Worm (Caenorhabditis elegans) whole organism, L2 larva: ENCODE measurements around the gene amx-1.

Experiments
- F13H6.1 ChIP-seq: sonication (generic microtip); optimal IDR thresholded peaks from 2 replicates; lab custom pipeline; 2016; ENCODE audit warnings: missing genetic modification characterization, missing compliant biosample characterization
- R02D3.7 ChIP-seq: fragments of 150-350 bp; optimal IDR thresholded peaks from 2 replicates; lab custom pipeline; 2014; ENCODE audit warnings: missing biosample characterization, missing genetic modification characterization
- Y55F3AM.14 ChIP-seq: fragments of 200-800 bp; sonication (Bioruptor generic); optimal IDR thresholded peaks from 2 replicates; lab custom pipeline; 2018; ENCODE audit warnings: mild to moderate bottlenecking, missing genetic modification characterization, missing compliant biosample characterization
- ZK546.5 ChIP-seq: sonication (generic microtip); optimal IDR thresholded peaks from 2 replicates; lab custom pipeline; 2017; ENCODE audit warnings: missing biosample characterization, missing genetic modification characterization
- alr-1 ChIP-seq: fragments of 150-350 bp; optimal IDR thresholded peaks from 2 replicates; lab custom pipeline; 2014; ENCODE audit warnings: missing biosample characterization, missing genetic modification characterization
- aly-2 ChIP-seq: fragments of 150-350 bp; optimal IDR thresholded peaks from 2 replicates; lab custom pipeline; 2014; ENCODE audit warnings: missing biosample characterization, missing genetic modification characterization
- blmp-1 ChIP-seq: sonication (generic microtip); optimal IDR thresholded peaks from 2 replicates; lab custom pipeline; 2017; ENCODE audit warnings: missing genetic modification characterization, mild to moderate bottlenecking, missing compliant biosample characterization, antibody characterized with exemption, moderate library complexity; ENCODE audit not compliant: insufficient read depth
- ceh-16 ChIP-seq: fragments of 150-350 bp; optimal IDR thresholded peaks from 2 replicates; lab custom pipeline; 2014; ENCODE audit warnings: missing biosample characterization, missing genetic modification characterization
- ceh-82 ChIP-seq: fragments of 150-350 bp; optimal IDR thresholded peaks from 2 replicates; lab custom pipeline; 2014; ENCODE audit warnings: missing biosample characterization, missing genetic modification characterization
- crh-2 ChIP-seq: sonication (generic microtip); optimal IDR thresholded peaks from 2 replicates; lab custom pipeline; 2017; ENCODE audit warnings: missing biosample characterization, missing genetic modification characterization
- dmd-4 ChIP-seq: sonication (generic microtip); optimal IDR thresholded peaks from 2 replicates; lab custom pipeline; 2017; ENCODE audit warnings: missing biosample characterization, missing genetic modification characterization
- egl-27 ChIP-seq: sonication (generic microtip); optimal IDR thresholded peaks from 3 replicates; lab custom pipeline; 2017; ENCODE audit warnings: missing biosample characterization, missing genetic modification reagents, missing genetic modification characterization
- elt-1 ChIP-seq: fragments of 150-350 bp; optimal IDR thresholded peaks from 2 replicates; lab custom pipeline; 2014; ENCODE audit warnings: missing biosample characterization, missing genetic modification characterization
- elt-3 ChIP-seq: sonication (generic microtip); optimal IDR thresholded peaks from 2 replicates; lab custom pipeline; 2017; ENCODE audit warnings: missing biosample characterization, missing genetic modification characterization
- fos-1 ChIP-seq: fragments of 150-350 bp; optimal IDR thresholded peaks from 2 replicates; lab custom pipeline; 2014; ENCODE audit warnings: missing biosample characterization, missing genetic modification characterization
- gmeb-1 ChIP-seq: fragments of 150-350 bp; optimal IDR thresholded peaks from 2 replicates; lab custom pipeline; 2014; ENCODE audit warnings: missing biosample characterization, missing genetic modification characterization
- lin-13 ChIP-seq: fragments of 150-350 bp; optimal IDR thresholded peaks from 2 replicates; lab custom pipeline; 2014; ENCODE audit warnings: missing biosample characterization, missing genetic modification reagents, missing genetic modification characterization
- lin-39 ChIP-seq: fragments of 150-350 bp; optimal IDR thresholded peaks from 2 replicates; lab custom pipeline; 2014; ENCODE audit warnings: missing biosample characterization, missing genetic modification reagents, missing genetic modification characterization
- lsy-2 ChIP-seq, 2 experiments: fragments of 150-350 bp in 1 of 2; sonication (generic microtip) in 1 of 2; optimal IDR thresholded peaks; 2 replicates each; lab custom pipeline; 2014 to 2017; ENCODE audit warnings: missing biosample characterization in 2 of 2, missing genetic modification characterization in 2 of 2
- mab-5 ChIP-seq: fragments of 150-350 bp; optimal IDR thresholded peaks from 2 replicates; lab custom pipeline; 2014; ENCODE audit warnings: missing biosample characterization, missing genetic modification characterization
- mdl-1 ChIP-seq, 2 experiments: fragments of 150-350 bp in 1 of 2; sonication (generic microtip) in 1 of 2; optimal IDR thresholded peaks; 2 replicates each; lab custom pipeline; 2017; ENCODE audit warnings: missing biosample characterization in 2 of 2, missing genetic modification characterization in 2 of 2
- nhr-10 ChIP-seq: sonication (generic microtip); optimal IDR thresholded peaks from 2 replicates; lab custom pipeline; 2017; ENCODE audit warnings: missing biosample characterization, missing genetic modification characterization
- nhr-11 ChIP-seq: fragments of 150-350 bp; optimal IDR thresholded peaks from 2 replicates; lab custom pipeline; 2014; ENCODE audit warnings: missing biosample characterization, missing genetic modification characterization
- nhr-129 ChIP-seq: fragments of 150-350 bp; optimal IDR thresholded peaks from 2 replicates; lab custom pipeline; 2014; ENCODE audit warnings: missing biosample characterization, missing genetic modification characterization
- nhr-21 ChIP-seq: fragments of 150-350 bp; optimal IDR thresholded peaks from 2 replicates; lab custom pipeline; 2014; ENCODE audit warnings: missing biosample characterization, missing genetic modification characterization
- nhr-23 ChIP-seq: fragments of 150-350 bp; optimal IDR thresholded peaks from 2 replicates; lab custom pipeline; 2014; ENCODE audit warnings: missing biosample characterization, missing genetic modification reagents, missing genetic modification characterization
- nhr-25 ChIP-seq: fragments of 150-350 bp; sonication (generic microtip); optimal IDR thresholded peaks from 3 replicates; lab custom pipeline; 2014; ENCODE audit warnings: missing biosample characterization, missing genetic modification characterization
- nhr-6 ChIP-seq: fragments of 150-350 bp; optimal IDR thresholded peaks from 2 replicates; lab custom pipeline; 2014; ENCODE audit warnings: missing biosample characterization, missing genetic modification characterization
- nhr-77 ChIP-seq: fragments of 150-350 bp; optimal IDR thresholded peaks from 2 replicates; lab custom pipeline; 2014; ENCODE audit warnings: missing biosample characterization, missing genetic modification characterization
- peb-1 ChIP-seq: fragments of 150-350 bp; optimal IDR thresholded peaks from 2 replicates; lab custom pipeline; 2014; ENCODE audit warnings: missing biosample characterization, missing genetic modification characterization
- sem-4 ChIP-seq: fragments of 150-350 bp; optimal IDR thresholded peaks from 2 replicates; lab custom pipeline; 2014; ENCODE audit warnings: missing biosample characterization, missing genetic modification reagents, missing genetic modification characterization
- skn-1 ChIP-seq: sonication (generic microtip); optimal IDR thresholded peaks from 2 replicates; lab custom pipeline; 2017; ENCODE audit warnings: missing biosample characterization, missing genetic modification characterization
- sma-3 ChIP-seq: sonication (generic microtip); optimal IDR thresholded peaks from 2 replicates; lab custom pipeline; 2016; ENCODE audit warnings: missing genetic modification reagents, missing genetic modification characterization, missing compliant biosample characterization
- sma-9 ChIP-seq, 2 experiments: fragments of 150-350 bp in 1 of 2; sonication (generic microtip) in 1 of 2; optimal IDR thresholded peaks; 2 replicates each; lab custom pipeline; 2014 to 2016; ENCODE audit warnings: missing genetic modification characterization in 2 of 2, mild to moderate bottlenecking in 1 of 2, missing biosample characterization in 1 of 2, missing compliant biosample characterization in 1 of 2, missing genetic modification reagents in 1 of 2, moderate library complexity in 1 of 2
- snpc-4 ChIP-seq: fragments of 150-350 bp; optimal IDR thresholded peaks from 2 replicates; lab custom pipeline; 2014; ENCODE audit warnings: missing biosample characterization, missing genetic modification characterization
- unc-39 ChIP-seq: fragments of 150-350 bp; optimal IDR thresholded peaks from 2 replicates; lab custom pipeline; 2014; ENCODE audit warnings: missing biosample characterization, missing genetic modification characterization
- unc-55 ChIP-seq: fragments of 150-350 bp; sonication (generic microtip); optimal IDR thresholded peaks from 3 replicates; lab custom pipeline; 2014; ENCODE audit warnings: missing biosample characterization, missing genetic modification reagents, missing genetic modification characterization
- unc-62 ChIP-seq: fragments of 150-350 bp; optimal IDR thresholded peaks from 2 replicates; lab custom pipeline; 2014; ENCODE audit warnings: missing biosample characterization, missing genetic modification reagents, missing genetic modification characterization
- zag-1 ChIP-seq: fragments of 150-350 bp; optimal IDR thresholded peaks from 2 replicates; lab custom pipeline; 2014; ENCODE audit warnings: missing biosample characterization, missing genetic modification characterization
- ztf-1 ChIP-seq: fragments of 200-800 bp; sonication (Bioruptor generic); conservative IDR thresholded peaks from 2 replicates; pipeline ENCODE4 v1.3.6; 2022; ENCODE audit warnings: missing genetic modification characterization, missing compliant biosample characterization
- ztf-11 ChIP-seq: sonication (generic microtip); optimal IDR thresholded peaks from 2 replicates; lab custom pipeline; 2017; ENCODE audit warnings: missing biosample characterization, missing genetic modification characterization
- ztf-4 ChIP-seq: fragments of 150-350 bp; optimal IDR thresholded peaks from 2 replicates; lab custom pipeline; 2014; ENCODE audit warnings: missing biosample characterization, missing genetic modification characterization

The amx-1 gene

DNA sequence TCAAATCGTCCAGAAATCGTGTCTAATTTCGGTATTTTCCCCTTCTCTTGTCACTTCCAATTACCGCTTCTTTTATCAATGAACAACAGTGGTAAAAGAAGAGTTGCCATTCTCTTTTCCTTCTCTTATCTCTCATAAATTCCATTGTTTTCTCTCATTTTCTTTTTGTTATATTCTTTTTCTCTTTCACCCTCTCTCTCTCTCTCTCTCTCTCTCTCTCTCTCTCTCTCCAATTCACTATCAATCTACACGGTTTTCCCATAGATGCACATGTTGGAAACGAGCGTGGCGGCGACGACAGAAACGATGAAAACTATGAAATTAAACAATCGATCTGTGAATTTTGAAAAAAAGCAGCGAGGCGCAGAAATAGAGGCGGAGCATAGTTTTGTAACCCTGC, 23.0 kb upstream of the amx-1 start (continued):
- TF ChIP-seq nhr-77 (tag; lab: Kevin White, UChicago) (no peak), sem-4 (tag; lab: Kevin White, UChicago) (no peak), unc-55 (GFP tag; lab: Kevin White, UChicago) (no peak), unc-39 (no peak), peb-1 (tag; lab: Kevin White, UChicago) (no peak), blmp-1 (peak; percentile 39), aly-2 (tag; lab: Kevin White, UChicago) (no peak), ztf-4 (tag; lab: Kevin White, UChicago) (no peak), ceh-82 (tag; lab: Kevin White, UChicago) (no peak), zag-1 (tag; lab: Kevin White, UChicago) (no peak), nhr-129 (peak; percentile 36), ztf-11 (tag; lab: Kevin White, UChicago) (no peak), ztf-1 (GFP tag; lab: Robert Waterston, UW) (no peak), nhr-6 (tag; lab: Kevin White, UChicago) (no peak), lsy-2 (tag; optimal IDR thresholded peaks at IDR 0.05; lab: Kevin White, UChicago) (peak in 1 of 2 experiments; percentile 39), Y55F3AM.14 (GFP tag; lab: Kevin White, UChicago) (no peak)

DNA sequence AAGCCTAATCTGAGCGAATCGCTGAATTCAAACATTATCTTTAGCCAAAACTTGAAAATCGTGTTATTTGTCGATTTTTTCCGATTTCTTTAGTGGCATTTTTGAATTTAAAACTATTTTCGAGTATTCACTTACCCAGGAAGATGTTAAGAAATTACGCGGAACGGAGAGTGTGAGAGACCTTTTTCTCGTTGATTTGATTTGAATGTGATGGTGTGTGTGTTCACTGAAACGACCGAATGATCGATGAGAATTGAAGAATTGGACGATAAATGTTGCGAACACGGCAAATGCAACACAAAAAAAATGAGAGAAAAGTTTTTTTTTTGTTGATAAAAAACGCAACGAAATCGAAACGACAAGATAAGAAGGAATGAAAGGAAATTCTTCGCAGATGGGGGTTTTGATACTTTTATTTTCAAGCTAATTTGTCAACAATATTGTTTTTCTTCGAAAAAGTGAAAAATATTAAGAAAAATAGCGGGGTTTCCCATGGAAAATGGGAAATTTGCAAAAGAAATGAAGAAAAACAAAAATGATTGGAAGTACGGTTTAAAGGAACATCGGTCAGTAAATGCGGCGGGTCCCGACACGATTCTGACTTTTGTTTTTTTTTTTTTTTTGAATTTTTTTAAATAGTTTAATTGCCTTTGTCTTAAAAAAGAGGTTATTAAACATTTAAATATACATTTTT, 21.8 kb upstream of the amx-1 start, which contains the start of gene mtm-3:
Gene mtm-3 (minus strand): TSS at position 228 of the 694 bp plus-strand sequence.
- no peak for TF ChIP-seq unc-39
- TF ChIP-seq mab-5 (tag; lab: Kevin White, UChicago), result no peak
- TF ChIP-seq gmeb-1 (tag; lab: Kevin White, UChicago), result no peak
- peak; percentile 48 for TF ChIP-seq fos-1
- no peak for TF ChIP-seq lin-13 (GFP tag; lab: Kevin White, UChicago)
- no peak for TF ChIP-seq unc-62 (GFP tag; lab: Kevin White, UChicago)
- TF ChIP-seq zag-1 (tag; lab: Kevin White, UChicago), result no peak
- TF ChIP-seq blmp-1, result peak; percentile 53
- TF ChIP-seq mdl-1 (tag; optimal IDR thresholded peaks at IDR 0.05; lab: Kevin White, UChicago), result no peak
- TF ChIP-seq, all 48 proteins: peak for 2

DNA sequence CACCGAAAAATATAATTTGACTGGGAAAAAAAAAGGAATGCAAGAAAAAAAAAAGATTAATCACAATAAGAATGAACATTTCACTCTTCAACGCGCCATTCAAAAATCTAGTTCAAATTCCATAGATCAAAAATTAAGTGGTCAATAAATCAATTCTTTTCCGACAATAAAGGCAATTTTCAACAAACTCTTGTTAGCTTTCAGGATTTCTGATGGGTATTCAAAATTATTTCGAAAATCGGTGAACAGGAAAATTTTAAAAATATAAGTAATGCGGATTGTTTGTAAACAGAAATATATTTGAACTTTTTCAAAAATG, 21.3 kb upstream of the amx-1 start:
- no peak for TF ChIP-seq nhr-21 (tag; lab: Kevin White, UChicago)
- TF ChIP-seq gmeb-1 (tag; lab: Kevin White, UChicago), result no peak

DNA sequence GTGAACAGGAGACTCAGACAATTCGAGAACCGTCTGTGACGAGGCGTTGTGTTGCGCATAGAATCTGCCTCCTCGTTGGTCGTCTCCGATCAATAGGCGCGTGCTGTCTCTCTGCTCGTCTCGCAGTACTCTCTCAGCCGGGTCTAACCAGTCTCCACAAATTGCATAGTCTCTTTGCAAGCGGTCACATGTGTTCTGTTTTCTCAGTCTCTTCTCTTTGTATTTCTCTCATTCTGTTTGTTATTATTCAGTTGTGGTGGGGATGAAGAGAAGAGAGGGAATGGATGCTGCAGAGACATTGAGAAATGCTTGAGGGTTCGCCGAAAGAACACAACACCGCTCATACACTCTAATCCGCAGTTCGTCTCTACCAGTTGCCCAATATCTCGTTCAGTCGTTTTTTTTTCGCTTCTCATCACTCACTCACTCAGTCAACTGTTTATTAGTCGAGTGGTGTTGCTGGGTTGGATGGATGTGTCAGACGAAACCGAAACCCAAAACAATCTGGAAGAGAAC, 20.8 kb upstream of the amx-1 start:
- TF ChIP-seq dmd-4 (tag; lab: Kevin White, UChicago), result peak; percentile 31
- peak; percentile 100 for TF ChIP-seq mdl-1 (tag; optimal IDR thresholded peaks at IDR 0.05; lab: Kevin White, UChicago)
- peak; percentile 89 for TF ChIP-seq ceh-16 (tag; lab: Kevin White, UChicago)
- TF ChIP-seq crh-2 (tag; lab: Kevin White, UChicago), result peak; percentile 98
- peak; percentile 98 for TF ChIP-seq nhr-25 (tag; lab: Kevin White, UChicago)
- TF ChIP-seq nhr-23 (tag; lab: Kevin White, UChicago), result no peak
- TF ChIP-seq Y55F3AM.14 (GFP tag; lab: Kevin White, UChicago), result peak; percentile 98
- TF ChIP-seq nhr-129, result peak; percentile 98
- TF ChIP-seq nhr-11 (tag; lab: Kevin White, UChicago), result no peak
- no peak for TF ChIP-seq alr-1 (tag; lab: Kevin White, UChicago)
- TF ChIP-seq nhr-6 (tag; lab: Kevin White, UChicago), result peak; percentile 97
- no peak for TF ChIP-seq aly-2 (tag; lab: Kevin White, UChicago)
- peak; percentile 87 to 96 for TF ChIP-seq lsy-2 (tag; optimal IDR thresholded peaks at IDR 0.05; lab: Kevin White, UChicago)
- peak; percentile 91 for TF ChIP-seq lin-13 (GFP tag; lab: Kevin White, UChicago)
- no peak for TF ChIP-seq ztf-1 (GFP tag; lab: Robert Waterston, UW)
- TF ChIP-seq sma-3 (GFP tag; lab: Kevin White, UChicago), result peak; percentile 96
- peak; percentile 91 for TF ChIP-seq unc-62 (GFP tag; lab: Kevin White, UChicago)
- no peak for TF ChIP-seq elt-3 (tag; lab: Kevin White, UChicago)
- TF ChIP-seq elt-1 (tag; lab: Kevin White, UChicago), result peak; percentile 13
- peak; percentile 97 for TF ChIP-seq fos-1
- peak; percentile 98 for TF ChIP-seq sma-9 (GFP tag; optimal IDR thresholded peaks at IDR 0.05; lab: Kevin White, UChicago)
- TF ChIP-seq sma-9 (tag; optimal IDR thresholded peaks at IDR 0.05; lab: Kevin White, UChicago), result peak; percentile 8
- TF ChIP-seq R02D3.7, result no peak
- peak; percentile 98 for TF ChIP-seq ztf-4 (tag; lab: Kevin White, UChicago)
- peak; percentile 98 for TF ChIP-seq unc-55 (GFP tag; lab: Kevin White, UChicago)
- TF ChIP-seq nhr-10, result peak; percentile 76
- peak; percentile 73 for TF ChIP-seq skn-1 (tag; lab: Kevin White, UChicago)
- TF ChIP-seq F13H6.1 (tag; lab: Kevin White, UChicago), result peak; percentile 99
- TF ChIP-seq egl-27 (tag; lab: Kevin White, UChicago), result peak; percentile 98
- no peak for TF ChIP-seq lin-39 (tag; lab: Kevin White, UChicago)
- peak; percentile 98 for TF ChIP-seq nhr-21 (tag; lab: Kevin White, UChicago)
- peak; percentile 86 for TF ChIP-seq snpc-4 (tag; lab: Kevin White, UChicago)
- TF ChIP-seq zag-1 (tag; lab: Kevin White, UChicago), result peak; percentile 96
- TF ChIP-seq ZK546.5, result peak; percentile 61
- TF ChIP-seq gmeb-1 (tag; lab: Kevin White, UChicago), result peak; percentile 88
- TF ChIP-seq mab-5 (tag; lab: Kevin White, UChicago), result peak; percentile 90
- TF ChIP-seq sem-4 (tag; lab: Kevin White, UChicago), result peak; percentile 98
- peak; percentile 47 for TF ChIP-seq ztf-11 (tag; lab: Kevin White, UChicago)
